Fruit fly (Drosophila melanogaster): Measurements from ENCODE around the gene chas.
A peak's percentile ranks its signal among the peaks of the same experiment; 100 is the strongest.

The chas gene

DNA sequence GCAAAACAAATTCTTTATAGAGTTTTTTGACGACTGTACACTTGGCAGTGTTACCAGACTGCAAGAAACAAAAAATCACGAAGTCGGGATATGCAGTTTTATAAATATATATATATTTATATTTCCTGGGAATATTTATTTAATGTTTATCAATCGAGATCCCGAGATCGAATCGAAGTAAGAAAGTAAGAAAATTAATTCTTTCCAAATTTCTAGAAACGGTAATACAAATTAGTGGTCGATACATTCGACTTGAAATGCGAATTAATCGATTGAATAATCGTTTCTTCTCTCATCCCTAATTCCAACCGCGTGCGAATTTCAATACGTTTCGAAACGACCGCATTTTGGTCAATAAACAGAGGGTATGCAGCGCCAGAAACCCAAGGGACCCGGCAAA lies 62.5 kb downstream of the chas start, which contains the start of the genes CG8289 and CG5800 (continued):
- no peak for TF ChIP-seq MESR4 (GFP tag; optimal IDR thresholded peaks at IDR 0.05)
- TF ChIP-seq CkIIα-i1 (GFP tag; IDR thresholded peaks at IDR 0.05), result no peak
- TF ChIP-seq ATbp (GFP tag; optimal IDR thresholded peaks at IDR 0.05), result no peak
- TF ChIP-seq CG30431 (GFP tag; optimal IDR thresholded peaks at IDR 0.05), result no peak
- TF ChIP-seq Antp (GFP tag; optimal IDR thresholded peaks at IDR 0.05), result no peak
- TF ChIP-seq Dref (GFP tag; IDR thresholded peaks at IDR 0.05), result peak; percentile 67
- no peak for TF ChIP-seq CG2678 (tag; optimal IDR thresholded peaks at IDR 0.05)
- TF ChIP-seq tio (GFP tag; optimal IDR thresholded peaks at IDR 0.05), result no peak
- TF ChIP-seq dmrt99B (tag; optimal IDR thresholded peaks at IDR 0.05), result no peak
- TF ChIP-seq CG17359 (tag; optimal IDR thresholded peaks at IDR 0.05), result no peak
- no peak for TF ChIP-seq CG14667 (GFP tag; IDR thresholded peaks at IDR 0.05)
- no peak for TF ChIP-seq mirr (GFP tag; optimal IDR thresholded peaks at IDR 0.05)
- peak; percentile 74 for TF ChIP-seq CG9797 (GFP tag; optimal IDR thresholded peaks at IDR 0.05)
- TF ChIP-seq CG8281 (tag; optimal IDR thresholded peaks at IDR 0.05), result no peak
- no peak for TF ChIP-seq vfl (GFP tag; optimal IDR thresholded peaks at IDR 0.05)
- TF ChIP-seq dpn (GFP tag; optimal IDR thresholded peaks at IDR 0.05), result peak in 1 of 2 experiments; percentile 2
- TF ChIP-seq NC2β (GFP tag; optimal IDR thresholded peaks at IDR 0.05), result no peak
- TF ChIP-seq CG17361 (GFP tag; IDR thresholded peaks at IDR 0.05), result no peak
- TF ChIP-seq toy (GFP tag; IDR thresholded peaks at IDR 0.05), result no peak
- TF ChIP-seq tx (GFP tag; optimal IDR thresholded peaks at IDR 0.05), result no peak
- no peak for TF ChIP-seq yki (optimal IDR thresholded peaks at IDR 0.05)
- peak; percentile 19 for TF ChIP-seq CG10979 (tag; optimal IDR thresholded peaks at IDR 0.05)
- no peak for TF ChIP-seq Bdp1 (GFP tag; optimal IDR thresholded peaks at IDR 0.05)
- TF ChIP-seq CG11695 (GFP tag; IDR thresholded peaks at IDR 0.05), result no peak
- TF ChIP-seq kay (GFP tag; optimal IDR thresholded peaks at IDR 0.05), result no peak
- TF ChIP-seq dysf (GFP tag; IDR thresholded peaks at IDR 0.05), result no peak
- TF ChIP-seq ash1 (GFP tag; optimal IDR thresholded peaks at IDR 0.05), result no peak
- TF ChIP-seq Vsx1 (GFP tag; optimal IDR thresholded peaks at IDR 0.05), result no peak
- peak in 1 of 3 experiments; percentile 1 for TF ChIP-seq lola (GFP tag; optimal IDR thresholded peaks at IDR 0.05)
- peak; percentile 49; the same call in 1 of the 3 replicates for TF ChIP-seq CG6791 (GFP tag; IDR thresholded peaks at IDR 0.05; ENCODE audit: partially characterized antibody)
- TF ChIP-seq vvl (GFP tag; IDR thresholded peaks at IDR 0.05), result no peak
- TF ChIP-seq Awh (GFP tag; IDR thresholded peaks at IDR 0.05), result no peak
- TF ChIP-seq Fer1 (GFP tag; optimal IDR thresholded peaks at IDR 0.05), result peak; percentile 32
- no peak for TF ChIP-seq ftz-f1 (GFP tag; optimal IDR thresholded peaks at IDR 0.05)
- no peak for TF ChIP-seq CG31441 (GFP tag; IDR thresholded peaks at IDR 0.05)
- TF ChIP-seq otp (GFP tag; IDR thresholded peaks at IDR 0.05), result no peak
- no peak for TF ChIP-seq CG32772 (GFP tag; IDR thresholded peaks at IDR 0.05)
- TF ChIP-seq da (GFP tag; optimal IDR thresholded peaks at IDR 0.05), result no peak
- TF ChIP-seq MTF-1 (GFP tag; optimal IDR thresholded peaks at IDR 0.05; ENCODE audit: borderline replicate concordance), result no peak
- TF ChIP-seq chn (GFP tag; optimal IDR thresholded peaks at IDR 0.05), result no peak
- no peak for TF ChIP-seq onecut (GFP tag; IDR thresholded peaks at IDR 0.05)
- no peak for TF ChIP-seq CG3281 (GFP tag; optimal IDR thresholded peaks at IDR 0.05)
- TF ChIP-seq CG4820 (GFP tag; optimal IDR thresholded peaks at IDR 0.05), result no peak
- TF ChIP-seq NfI (GFP tag; optimal IDR thresholded peaks at IDR 0.05), result peak; percentile 13
- TF ChIP-seq CG12236 (GFP tag; optimal IDR thresholded peaks at IDR 0.05), result no peak
- TF ChIP-seq CG12769 (tag; optimal IDR thresholded peaks at IDR 0.05), result no peak
- no peak for TF ChIP-seq CG3995 (GFP tag; optimal IDR thresholded peaks at IDR 0.05)
- TF ChIP-seq CG7963 (GFP tag; IDR thresholded peaks at IDR 0.05; ENCODE audit: partially characterized antibody), result no peak
- TF ChIP-seq wdn (GFP tag; IDR thresholded peaks at IDR 0.05), result no peak
- peak; percentile 2 for TF ChIP-seq CG4424 (GFP tag; optimal IDR thresholded peaks at IDR 0.05)
- TF ChIP-seq CG2712 (tag; optimal IDR thresholded peaks at IDR 0.05), result peak; percentile 63
- TF ChIP-seq tin (GFP tag; optimal IDR thresholded peaks at IDR 0.05), result peak; percentile 4

Measured in whole organism, embryonic.